Fruit fly (Drosophila melanogaster): ENCODE data around the gene CG9399.
A peak's percentile ranks its signal among the peaks of the same experiment; 100 is the strongest.

The CG9399 gene

DNA sequence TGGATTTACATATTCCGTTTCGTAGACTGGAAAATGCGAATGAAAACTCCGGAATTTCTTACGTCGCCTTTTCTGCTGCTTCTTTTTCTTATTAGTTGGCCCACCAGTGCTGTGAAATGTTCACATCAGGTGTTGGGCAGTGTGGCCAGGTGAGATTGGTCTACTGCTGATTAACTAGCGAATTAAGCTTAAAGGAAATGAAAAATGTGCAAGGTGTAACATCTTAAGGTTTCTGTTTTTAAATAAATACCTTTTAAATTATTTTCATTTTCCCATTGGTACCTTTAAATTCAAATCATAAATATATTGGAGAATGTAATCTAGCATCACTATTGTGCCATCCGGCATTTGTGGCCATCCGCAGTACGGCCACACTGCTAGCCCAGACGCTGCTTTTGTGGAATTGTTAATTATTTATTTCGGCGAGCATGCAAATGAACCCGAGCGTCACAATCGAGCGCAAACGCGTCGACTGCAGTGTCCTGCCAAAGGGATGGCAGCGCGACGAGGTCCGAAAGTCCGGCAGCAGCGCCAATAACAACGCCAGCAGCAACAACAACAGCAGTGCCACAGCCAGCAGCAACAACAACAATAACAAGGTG is 14.5 kb downstream of the CG9399 start, which contains the start of the genes AP-1mu and MBD-like (continued):
- peak; percentile 67 for TF ChIP-seq Atf6 (GFP tag; IDR thresholded peaks at IDR 0.05)
- TF ChIP-seq CG17328 (GFP tag; IDR thresholded peaks at IDR 0.05): no peak
- peak; percentile 69 for TF ChIP-seq jumu (GFP tag; optimal IDR thresholded peaks at IDR 0.05)
- TF ChIP-seq CoRest (tag; optimal IDR thresholded peaks at IDR 0.05): peak; percentile 72
- TF ChIP-seq Sry-β (GFP tag; optimal IDR thresholded peaks at IDR 0.05): peak; percentile 76
- TF ChIP-seq Side (GFP tag; optimal IDR thresholded peaks at IDR 0.05): peak; percentile 39
- no peak for TF ChIP-seq dimm (GFP tag; IDR thresholded peaks at IDR 0.05)
- TF ChIP-seq CG5953 (GFP tag; IDR thresholded peaks at IDR 0.05): no peak
- peak; percentile 35 to 67 for TF ChIP-seq chif (GFP tag; optimal IDR thresholded peaks at IDR 0.05)
- peak; percentile 50 for TF ChIP-seq pnt (GFP tag; optimal IDR thresholded peaks at IDR 0.05)
- peak; percentile 49 for TF ChIP-seq Dad (GFP tag; optimal IDR thresholded peaks at IDR 0.05)
- TF ChIP-seq CG17612 (GFP tag; IDR thresholded peaks at IDR 0.05): no peak
- TF ChIP-seq CG2120 (GFP tag; optimal IDR thresholded peaks at IDR 0.05): peak; percentile 86
- peak; percentile 53 for TF ChIP-seq CG33213 (GFP tag; optimal IDR thresholded peaks at IDR 0.05)
- TF ChIP-seq CG18599 (GFP tag; optimal IDR thresholded peaks at IDR 0.05): no peak
- no peak for TF ChIP-seq vnd (GFP tag; IDR thresholded peaks at IDR 0.05; ENCODE audit: partially characterized antibody)
- no peak for TF ChIP-seq CG3838 (GFP tag; optimal IDR thresholded peaks at IDR 0.05)
- no peak for TF ChIP-seq CG11560 (tag; IDR thresholded peaks at IDR 0.05)
- TF ChIP-seq Lhr (GFP tag; optimal IDR thresholded peaks at IDR 0.05): peak; percentile 66
- TF ChIP-seq Jarid2 (GFP tag; optimal IDR thresholded peaks at IDR 0.05): no peak
- no peak for TF ChIP-seq h (optimal IDR thresholded peaks at IDR 0.05)
- peak; percentile 46 for TF ChIP-seq twi (tag; optimal IDR thresholded peaks at IDR 0.05)
- TF ChIP-seq CkIIα-i1 (GFP tag; IDR thresholded peaks at IDR 0.05): no peak
- TF ChIP-seq CG9727 (GFP tag; optimal IDR thresholded peaks at IDR 0.05): peak; percentile 72
- TF ChIP-seq her (GFP tag; optimal IDR thresholded peaks at IDR 0.05): peak; percentile 9
- peak; percentile 88 for TF ChIP-seq hkb (optimal IDR thresholded peaks at IDR 0.05)
- TF ChIP-seq hkb (GFP tag; IDR thresholded peaks at IDR 0.05): 0 out of 2 replicates have a peak, but pooled peaks have one; percentile 42
- TF ChIP-seq CG15514 (GFP tag; optimal IDR thresholded peaks at IDR 0.05): peak; percentile 66
- TF ChIP-seq CG2202 (tag; optimal IDR thresholded peaks at IDR 0.05): peak; percentile 37
- 0 out of 2 replicates have a peak, but pooled peaks have one; percentile 16 for TF ChIP-seq dan (GFP tag; IDR thresholded peaks at IDR 0.05)
- TF ChIP-seq Eip74EF (GFP tag; optimal IDR thresholded peaks at IDR 0.05): no peak
- no peak for TF ChIP-seq ara (GFP tag; IDR thresholded peaks at IDR 0.05)
- TF ChIP-seq CG10565 (GFP tag; optimal IDR thresholded peaks at IDR 0.05): no peak
- peak; percentile 89 for TF ChIP-seq gfzf (GFP tag; optimal IDR thresholded peaks at IDR 0.05)
- peak; percentile 33 for TF ChIP-seq CG6765 (GFP tag; optimal IDR thresholded peaks at IDR 0.05)
- TF ChIP-seq Ptx1 (GFP tag; IDR thresholded peaks at IDR 0.05): peak; percentile 83
- TF ChIP-seq fd64A (GFP tag; optimal IDR thresholded peaks at IDR 0.05): no peak
- TF ChIP-seq Aef1 (GFP tag; IDR thresholded peaks at IDR 0.05): peak; percentile 52
- 0 out of 2 replicates have a peak, but pooled peaks have one; percentile 3 for TF ChIP-seq CG42726 (GFP tag; IDR thresholded peaks at IDR 0.05; ENCODE audit: partially characterized antibody)
- TF ChIP-seq amos (GFP tag; IDR thresholded peaks at IDR 0.05; ENCODE audit: partially characterized antibody): peak; percentile 29; the same call in 1 of the 2 replicates
- peak; percentile 81 for TF ChIP-seq MBD-R2 (GFP tag; IDR thresholded peaks at IDR 0.05)
- TF ChIP-seq CG31441 (GFP tag; IDR thresholded peaks at IDR 0.05): peak; percentile 69
- no peak for TF ChIP-seq CG6791 (GFP tag; IDR thresholded peaks at IDR 0.05; ENCODE audit: partially characterized antibody)
- peak; percentile 28 for TF ChIP-seq Atf-2 (GFP tag; optimal IDR thresholded peaks at IDR 0.05)
- peak; percentile 30 for TF ChIP-seq dm (GFP tag; optimal IDR thresholded peaks at IDR 0.05)
- peak; percentile 35; the same call in 1 of the 2 replicates for TF ChIP-seq ssp (GFP tag; IDR thresholded peaks at IDR 0.05)
- peak; percentile 60 for TF ChIP-seq CG7786 (GFP tag; optimal IDR thresholded peaks at IDR 0.05)
- TF ChIP-seq lmd (GFP tag; IDR thresholded peaks at IDR 0.05): peak; percentile 60; the same call in 1 of the 2 replicates
- peak; percentile 55 for TF ChIP-seq CG13624 (GFP tag; optimal IDR thresholded peaks at IDR 0.05)
- peak; percentile 61 for TF ChIP-seq lab (GFP tag; optimal IDR thresholded peaks at IDR 0.05)

Measured in whole organism, embryonic.